Worm (Caenorhabditis elegans) whole organism, L4 larva: Measurements from ENCODE around the gene T27E4.5.

Source experiments
- ces-1 ChIP-seq: fragments of 150-350 bp; sonication (generic microtip); optimal IDR thresholded peaks from 4 replicates; lab custom pipeline; 2014; ENCODE audit warnings: missing biosample characterization, missing genetic modification reagents, missing genetic modification characterization
- dmd-9 ChIP-seq: fragments of 200-800 bp; sonication (Bioruptor generic); IDR thresholded peaks from 2 replicates; pipeline ENCODE4 v1.3.6; 2022; ENCODE audit warnings: missing genetic modification reagents, missing genetic modification characterization, missing compliant biosample characterization
- egl-27 ChIP-seq: sonication (generic microtip); optimal IDR thresholded peaks from 3 replicates; lab custom pipeline; 2017; ENCODE audit warnings: missing biosample characterization, missing genetic modification reagents, missing genetic modification characterization
- lin-39 ChIP-seq: fragments of 150-350 bp; optimal IDR thresholded peaks from 2 replicates; lab custom pipeline; 2014; ENCODE audit warnings: missing biosample characterization, missing genetic modification reagents, missing genetic modification characterization
- nhr-102 ChIP-seq: sonication (generic microtip); optimal IDR thresholded peaks from 2 replicates; lab custom pipeline; 2016; ENCODE audit warnings: mild to moderate bottlenecking, missing genetic modification characterization, moderate library complexity, missing compliant biosample characterization
- nhr-11 ChIP-seq: fragments of 150-350 bp; optimal IDR thresholded peaks from 2 replicates; lab custom pipeline; 2014; ENCODE audit warnings: missing biosample characterization, missing genetic modification characterization
- nhr-41 ChIP-seq: fragments of 200-800 bp; sonication (Bioruptor generic); IDR thresholded peaks from 2 replicates; pipeline ENCODE4 v1.3.6; 2022; ENCODE audit warnings: missing genetic modification reagents, missing genetic modification characterization, missing compliant biosample characterization
- nhr-77 ChIP-seq: fragments of 150-350 bp; optimal IDR thresholded peaks from 2 replicates; lab custom pipeline; 2014; ENCODE audit warnings: missing biosample characterization, missing genetic modification characterization
- skn-1 ChIP-seq: fragments of 150-350 bp; optimal IDR thresholded peaks from 2 replicates; lab custom pipeline; 2014; ENCODE audit warnings: missing biosample characterization, missing genetic modification characterization
- unc-39 ChIP-seq: sonication (generic microtip); optimal IDR thresholded peaks from 2 replicates; lab custom pipeline; 2017; ENCODE audit warnings: missing biosample characterization, missing genetic modification characterization
- unc-62 ChIP-seq, 3 experiments: fragments of 150-350 bp in 1 of 3; sonication (generic microtip); optimal IDR thresholded peaks in 2 of 3; peaks in 1 of 3; 1 replicate in 1 of 3; 2 replicates in 2 of 3; lab custom pipeline; 2014 to 2017; ENCODE audit warnings: missing biosample characterization in 3 of 3, missing genetic modification characterization in 3 of 3, missing genetic modification reagents in 3 of 3, missing genotype in 1 of 3
- zag-1 ChIP-seq: fragments of 150-350 bp; optimal IDR thresholded peaks from 2 replicates; lab custom pipeline; 2014; ENCODE audit warnings: missing biosample characterization, missing genetic modification characterization
- ztf-7 ChIP-seq: fragments of 150-350 bp; optimal IDR thresholded peaks from 2 replicates; lab custom pipeline; 2014; ENCODE audit warnings: missing biosample characterization, missing genetic modification characterization

- no peak for TF ChIP-seq ztf-7
- TF ChIP-seq unc-39 (tag; lab: Kevin White, UChicago) = no peak
- TF ChIP-seq nhr-11 (tag; lab: Kevin White, UChicago) = no peak
- TF ChIP-seq dmd-9 (GFP tag; lab: Robert Waterston, UW) = no peak
- TF ChIP-seq unc-62 (GFP tag; optimal IDR thresholded peaks at IDR 0.05 in 1 of 2; lab: Kevin White, UChicago) = no peak
- TF ChIP-seq unc-62 (tag; optimal IDR thresholded peaks at IDR 0.05; lab: Kevin White, UChicago) = no peak
- no peak for TF ChIP-seq skn-1
- TF ChIP-seq ces-1 (GFP tag; lab: Kevin White, UChicago) = no peak
- no peak for TF ChIP-seq nhr-102
- no peak for TF ChIP-seq nhr-77 (tag; lab: Kevin White, UChicago)
- no peak for TF ChIP-seq egl-27 (tag; lab: Kevin White, UChicago)
- no peak for TF ChIP-seq lin-39 (tag; lab: Kevin White, UChicago)
- no peak for TF ChIP-seq zag-1 (tag; lab: Kevin White, UChicago)
- no peak for TF ChIP-seq nhr-41 (GFP tag; lab: Robert Waterston, UW)
Observed at ce11 chrV:9030248-9030647, 39.3 kb downstream of the T27E4.5 start, which contains the start of gene C25E10.5.
